Worm (Caenorhabditis elegans): ENCODE results near the gene ubh-2.

Gene ubh-2

DNA sequence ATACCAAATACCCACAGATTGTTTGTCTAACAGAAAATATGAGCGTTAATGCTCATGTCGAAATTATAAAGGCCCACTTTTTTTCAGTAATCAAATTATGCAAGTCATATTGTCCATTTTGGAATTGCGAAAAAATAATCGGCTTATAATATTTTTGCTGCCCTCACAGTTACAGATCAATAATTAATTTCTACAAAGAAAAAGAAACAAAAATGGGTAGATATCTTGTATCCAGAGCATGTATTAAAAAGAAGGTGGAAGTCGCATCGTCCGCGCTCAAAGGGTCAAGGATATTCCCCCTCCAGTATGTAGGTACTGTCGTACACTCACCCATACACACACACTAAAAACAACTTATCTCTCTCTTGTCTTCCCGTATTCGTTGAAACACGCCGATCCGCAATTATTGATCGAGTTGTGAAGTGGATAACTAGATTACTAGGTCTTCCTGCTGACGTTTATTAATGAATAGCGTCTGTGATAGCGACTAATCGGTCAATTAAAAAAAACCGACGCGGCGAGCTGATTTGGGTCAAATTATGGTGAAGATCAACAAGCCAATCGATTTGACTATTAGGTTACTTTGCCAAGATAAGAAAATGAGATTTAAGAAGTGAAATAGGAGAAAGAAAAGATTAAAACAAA is 4.3 kb upstream of the ubh-2 start:
- TF ChIP-seq hmbx-1 (tag; optimal IDR thresholded peaks at IDR 0.05), result no peak
- no peak for TF ChIP-seq ets-7 (tag; optimal IDR thresholded peaks at IDR 0.05)
- no peak for TF ChIP-seq B0310.2 (tag; optimal IDR thresholded peaks at IDR 0.05)
- no peak for TF ChIP-seq tbx-11 (GFP tag; IDR thresholded peaks at IDR 0.05)
- no peak for TF ChIP-seq sea-1 (GFP tag; conservative IDR thresholded peaks at IDR 0.05)
- no peak for TF ChIP-seq aly-1 (tag; optimal IDR thresholded peaks at IDR 0.05)
- TF ChIP-seq pes-1 (GFP tag; IDR thresholded peaks at IDR 0.05), result no peak
- TF ChIP-seq ceh-13 (GFP tag; optimal IDR thresholded peaks at IDR 0.05), result no peak
- no peak for TF ChIP-seq flt-1 (GFP tag; IDR thresholded peaks at IDR 0.05)
- TF ChIP-seq ceh-36 (tag; optimal IDR thresholded peaks at IDR 0.05), result no peak
- TF ChIP-seq tbx-37 (GFP tag; conservative IDR thresholded peaks at IDR 0.05), result no peak
- no peak for TF ChIP-seq F13C5.2 (tag; optimal IDR thresholded peaks at IDR 0.05)
- TF ChIP-seq tra-4 (tag; optimal IDR thresholded peaks at IDR 0.05), result no peak
- no peak for TF ChIP-seq scrt-1 (GFP tag; IDR thresholded peaks at IDR 0.05)
- no peak for TF ChIP-seq hnd-1 (tag; optimal IDR thresholded peaks at IDR 0.05)
- TF ChIP-seq ama-1 (optimal IDR thresholded peaks at IDR 0.05), result no peak
- no peak for TF ChIP-seq hmg-4 (GFP tag; optimal IDR thresholded peaks at IDR 0.05)

DNA sequence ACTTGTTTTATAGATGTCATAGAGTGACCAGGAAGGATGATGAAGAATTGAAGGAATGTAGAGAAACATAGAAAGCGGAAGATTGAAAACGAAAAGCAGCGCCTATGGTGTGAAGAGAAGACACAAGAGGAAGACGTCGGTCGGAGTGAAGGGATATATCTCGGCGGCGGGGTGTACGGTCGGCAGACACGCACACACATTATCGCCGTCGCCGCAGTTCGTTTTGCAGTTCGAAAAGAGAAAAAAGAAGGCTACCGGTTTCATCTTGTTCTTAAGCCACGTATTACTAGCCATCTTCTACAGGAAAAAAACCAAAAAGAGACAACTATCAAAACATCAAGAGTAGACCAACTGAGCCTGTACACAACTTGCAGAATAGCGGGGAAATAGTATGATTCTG is 3.7 kb upstream of the ubh-2 start:
- TF ChIP-seq pes-1 (GFP tag; IDR thresholded peaks at IDR 0.05) (0 out of 2 replicates have a peak, but pooled peaks have one; percentile 44), ceh-13 (GFP tag; optimal IDR thresholded peaks at IDR 0.05) (no peak), hmg-4 (GFP tag; optimal IDR thresholded peaks at IDR 0.05) (peak; percentile 27), tra-4 (tag; optimal IDR thresholded peaks at IDR 0.05) (no peak), ama-1 (optimal IDR thresholded peaks at IDR 0.05) (no peak)

DNA sequence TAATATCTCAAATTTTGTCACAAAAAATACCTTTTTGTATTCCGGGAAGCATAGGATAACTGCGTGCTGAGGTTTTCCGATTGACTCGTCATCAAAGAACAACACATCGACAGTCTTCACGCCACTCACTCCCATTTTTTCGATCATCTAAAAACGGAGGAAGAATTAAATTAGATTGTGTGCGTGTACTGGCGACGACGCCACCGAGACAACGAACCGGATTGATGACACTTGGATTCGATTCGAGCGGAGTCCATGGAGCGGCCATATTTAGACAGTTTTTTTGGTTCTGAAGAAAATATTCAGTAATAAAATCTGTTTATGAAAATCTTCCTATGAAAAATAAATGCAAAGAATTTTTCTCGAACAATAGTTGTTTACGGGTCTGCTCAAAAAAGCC is 1.5 kb upstream of the ubh-2 start, which contains the start of gene ubh-1:
TSS of gene ubh-1 (minus strand) at position 289 of the 400 bp plus-strand sequence.
- no peak for TF ChIP-seq hmbx-1 (tag; optimal IDR thresholded peaks at IDR 0.05)
- no peak for TF ChIP-seq aly-1 (tag; optimal IDR thresholded peaks at IDR 0.05)
- TF ChIP-seq ama-1 (optimal IDR thresholded peaks at IDR 0.05), result no peak
- TF ChIP-seq F13C5.2 (tag; optimal IDR thresholded peaks at IDR 0.05), result no peak
- TF ChIP-seq ceh-13 (GFP tag; optimal IDR thresholded peaks at IDR 0.05), result no peak
- TF ChIP-seq B0310.2 (tag; optimal IDR thresholded peaks at IDR 0.05), result no peak

DNA sequence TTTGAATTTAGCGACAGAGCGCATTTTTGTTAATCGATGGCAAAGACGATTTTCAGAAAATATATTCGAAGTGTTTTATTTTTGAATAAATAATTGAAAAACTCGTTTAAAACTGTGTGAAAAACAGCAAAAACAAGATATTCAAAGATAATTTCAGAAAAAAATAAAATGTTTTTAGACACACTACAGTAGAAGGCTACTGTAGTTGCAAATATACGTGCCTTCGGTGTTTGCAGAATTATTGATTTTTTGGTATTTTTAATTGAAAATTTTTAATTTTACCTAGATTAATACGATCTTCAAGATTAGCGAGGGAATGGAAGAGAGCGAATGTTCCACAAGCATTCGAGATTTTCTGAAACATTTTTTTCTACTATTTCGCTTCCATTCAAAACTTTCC is 1.0 kb upstream of the ubh-2 start:
- TF ChIP-seq pes-1 (GFP tag; IDR thresholded peaks at IDR 0.05) (no peak), sea-1 (GFP tag; conservative IDR thresholded peaks at IDR 0.05) (no peak), ceh-36 (tag; optimal IDR thresholded peaks at IDR 0.05) (no peak), tbx-11 (GFP tag; IDR thresholded peaks at IDR 0.05) (no peak), ama-1 (optimal IDR thresholded peaks at IDR 0.05) (no peak), aly-1 (tag; optimal IDR thresholded peaks at IDR 0.05) (no peak), hmg-4 (GFP tag; optimal IDR thresholded peaks at IDR 0.05) (no peak), hmbx-1 (tag; optimal IDR thresholded peaks at IDR 0.05) (no peak), F13C5.2 (tag; optimal IDR thresholded peaks at IDR 0.05) (no peak), B0310.2 (tag; optimal IDR thresholded peaks at IDR 0.05) (no peak), scrt-1 (GFP tag; IDR thresholded peaks at IDR 0.05) (no peak), hnd-1 (tag; optimal IDR thresholded peaks at IDR 0.05) (no peak), ets-7 (tag; optimal IDR thresholded peaks at IDR 0.05) (no peak), tra-4 (tag; optimal IDR thresholded peaks at IDR 0.05) (no peak), ceh-13 (GFP tag; optimal IDR thresholded peaks at IDR 0.05) (no peak), tbx-37 (GFP tag; conservative IDR thresholded peaks at IDR 0.05) (no peak), flt-1 (GFP tag; IDR thresholded peaks at IDR 0.05) (no peak)

DNA sequence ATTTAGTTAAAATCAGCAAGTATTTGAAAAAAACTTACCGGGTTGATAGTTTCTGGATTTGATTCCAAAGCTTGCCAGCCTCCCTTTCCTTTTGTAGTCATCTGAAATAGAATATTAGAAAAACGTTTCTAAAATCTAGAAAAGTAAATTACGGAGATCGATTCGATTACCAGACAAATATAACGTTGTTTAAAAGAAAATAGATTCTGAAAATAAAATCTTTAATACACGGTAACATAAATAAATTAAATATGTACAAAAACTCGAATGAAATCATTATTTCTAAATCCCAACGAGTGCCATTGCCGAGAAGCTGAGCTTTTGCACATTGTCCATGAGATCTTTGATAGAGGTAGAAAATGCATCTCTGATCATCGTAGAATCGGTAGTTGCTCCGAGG is 914 bp downstream of the ubh-2 start, which contains the start of gene ubh-3:
TSS of gene ubh-3 (minus strand) at position 101 of the 400 bp plus-strand sequence.
- TF ChIP-seq ets-7 (tag; optimal IDR thresholded peaks at IDR 0.05) (no peak), flt-1 (GFP tag; IDR thresholded peaks at IDR 0.05) (no peak), scrt-1 (GFP tag; IDR thresholded peaks at IDR 0.05) (no peak), tbx-37 (GFP tag; conservative IDR thresholded peaks at IDR 0.05) (no peak), pes-1 (GFP tag; IDR thresholded peaks at IDR 0.05) (no peak), ama-1 (optimal IDR thresholded peaks at IDR 0.05) (no peak), F13C5.2 (tag; optimal IDR thresholded peaks at IDR 0.05) (no peak), aly-1 (tag; optimal IDR thresholded peaks at IDR 0.05) (no peak), sea-1 (GFP tag; conservative IDR thresholded peaks at IDR 0.05) (no peak), B0310.2 (tag; optimal IDR thresholded peaks at IDR 0.05) (no peak), tra-4 (tag; optimal IDR thresholded peaks at IDR 0.05) (no peak), hmg-4 (GFP tag; optimal IDR thresholded peaks at IDR 0.05) (no peak), ceh-36 (tag; optimal IDR thresholded peaks at IDR 0.05) (no peak), tbx-11 (GFP tag; IDR thresholded peaks at IDR 0.05) (no peak)

DNA sequence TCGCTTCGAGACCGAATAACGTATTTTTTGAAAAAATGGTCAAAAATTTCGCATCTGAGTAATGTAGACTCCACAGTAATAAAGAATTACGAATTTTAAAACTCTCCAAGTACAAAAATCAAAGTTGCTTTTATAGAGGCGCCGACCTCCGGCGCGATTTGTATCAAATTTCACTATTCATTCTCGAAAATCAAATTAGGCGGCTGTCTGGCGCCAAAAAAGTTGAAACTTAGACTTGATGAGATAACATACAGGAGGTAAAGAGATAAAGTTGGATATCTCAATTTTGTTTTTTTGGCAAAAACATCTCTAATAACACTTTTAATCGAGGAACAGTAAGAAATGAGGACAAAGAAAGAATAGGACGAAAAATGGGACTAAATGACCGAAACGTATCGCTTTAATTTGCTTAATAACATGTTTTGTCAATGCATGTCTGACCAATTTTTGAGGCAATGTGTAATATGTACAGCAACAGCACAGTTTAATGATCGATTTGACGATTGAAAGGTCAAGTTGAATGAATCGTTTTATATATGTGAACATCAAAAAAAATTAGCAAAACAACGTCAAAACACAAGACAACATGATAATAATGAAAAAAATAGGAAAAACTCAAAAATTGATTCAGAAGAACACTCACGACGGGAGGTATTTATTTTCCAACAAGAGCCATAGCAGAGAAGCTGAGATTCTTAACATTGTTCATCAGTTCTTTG is 3.2 kb downstream of the ubh-2 start:
- TF ChIP-seq ets-7 (tag; optimal IDR thresholded peaks at IDR 0.05) (no peak), tbx-11 (GFP tag; IDR thresholded peaks at IDR 0.05) (no peak), aly-1 (tag; optimal IDR thresholded peaks at IDR 0.05) (no peak)

DNA sequence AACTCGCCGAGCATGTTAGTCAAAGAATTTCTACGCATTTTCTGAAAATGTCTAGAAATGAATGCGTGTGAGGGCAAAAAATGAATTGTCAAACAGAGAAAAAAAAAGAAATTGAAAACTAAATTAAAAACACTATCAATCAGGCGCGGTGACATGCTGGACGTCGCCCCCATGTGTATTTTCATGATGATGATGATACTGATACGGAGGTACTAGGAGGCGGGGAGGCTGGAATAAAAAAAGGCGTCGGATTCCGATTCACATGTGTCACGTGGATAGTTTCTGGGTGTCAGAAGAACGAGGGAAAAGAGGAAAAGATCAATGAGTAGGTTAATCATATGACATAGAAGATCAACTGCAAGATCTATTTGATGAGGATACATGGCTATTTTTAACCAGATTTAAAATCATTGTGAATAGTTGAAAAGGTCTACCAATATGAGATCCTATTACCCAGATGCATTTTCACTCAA is 4.2 kb downstream of the ubh-2 start, which contains the start of gene W01A11.7:
TSS of gene W01A11.7 (minus strand) at position 51 of the 473 bp plus-strand sequence.
- TF ChIP-seq ceh-13 (GFP tag; optimal IDR thresholded peaks at IDR 0.05) (no peak), flt-1 (GFP tag; IDR thresholded peaks at IDR 0.05) (no peak), tbx-11 (GFP tag; IDR thresholded peaks at IDR 0.05) (no peak), hnd-1 (tag; optimal IDR thresholded peaks at IDR 0.05) (no peak), pes-1 (GFP tag; IDR thresholded peaks at IDR 0.05) (no peak), B0310.2 (tag; optimal IDR thresholded peaks at IDR 0.05) (no peak), hmg-4 (GFP tag; optimal IDR thresholded peaks at IDR 0.05) (no peak), tra-4 (tag; optimal IDR thresholded peaks at IDR 0.05) (no peak), sea-1 (GFP tag; conservative IDR thresholded peaks at IDR 0.05) (no peak), ceh-36 (tag; optimal IDR thresholded peaks at IDR 0.05) (no peak), tbx-37 (GFP tag; conservative IDR thresholded peaks at IDR 0.05) (no peak), aly-1 (tag; optimal IDR thresholded peaks at IDR 0.05) (no peak), ets-7 (tag; optimal IDR thresholded peaks at IDR 0.05) (no peak), scrt-1 (GFP tag; IDR thresholded peaks at IDR 0.05) (no peak), F13C5.2 (tag; optimal IDR thresholded peaks at IDR 0.05) (no peak), hmbx-1 (tag; optimal IDR thresholded peaks at IDR 0.05) (no peak)
